Fruit fly (Drosophila melanogaster) whole organism, prepupa: ENCODE results near the gene CG7191.

Experiments
- CG11902 ChIP-seq: fragments of 200-800 bp; sonication (Bioruptor generic); optimal IDR thresholded peaks from 3 replicates; lab custom pipeline; 2016; ENCODE audit warnings: missing biosample characterization, missing genetic modification characterization
- achi ChIP-seq: fragments of 200-800 bp; sonication (Bioruptor generic); optimal IDR thresholded peaks from 3 replicates; lab custom pipeline; 2016; ENCODE audit warnings: missing biosample characterization, missing genetic modification characterization
- acj6 ChIP-seq: fragments of 200-800 bp; sonication (Bioruptor generic); optimal IDR thresholded peaks from 3 replicates; lab custom pipeline; 2016; ENCODE audit warnings: missing biosample characterization, missing genetic modification characterization
- ss ChIP-seq, 2 experiments: fragments of 200-800 bp; sonication (Bioruptor generic); optimal IDR thresholded peaks; 2 replicates in 1 of 2; 3 replicates in 1 of 2; lab custom pipeline; 2017 to 2018; ENCODE audit warnings: mild to moderate bottlenecking in 2 of 2, missing biosample characterization in 2 of 2, missing genetic modification characterization in 2 of 2, moderate library complexity in 1 of 2

DNA sequence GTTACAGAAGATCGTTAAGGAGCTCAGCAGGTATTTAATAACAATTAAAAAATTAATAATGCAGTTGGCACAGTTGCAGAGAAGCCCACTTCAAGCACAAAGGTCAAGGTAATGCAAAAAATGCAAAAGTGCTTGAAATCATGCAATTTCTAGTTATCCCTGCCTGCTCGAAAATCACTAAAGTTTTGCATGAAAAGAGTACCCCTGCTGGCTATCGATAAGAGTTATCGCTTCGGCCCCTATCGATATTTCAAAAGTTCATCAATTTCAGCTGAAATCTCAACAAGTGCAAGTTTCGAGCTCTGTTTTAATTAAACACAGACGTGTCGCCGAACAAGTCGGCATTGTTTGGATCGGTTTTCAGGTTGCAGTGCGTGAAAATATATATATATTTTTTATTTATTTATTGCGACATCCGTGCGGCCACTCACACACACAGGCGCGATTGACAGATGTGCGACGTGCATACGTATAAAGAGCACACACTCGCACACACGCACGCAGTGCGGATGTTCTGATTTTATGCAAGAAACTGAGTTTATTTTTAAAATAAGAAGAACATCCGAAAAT is 53.9 kb downstream of the CG7191 start:
- TF ChIP-seq acj6 (GFP tag; lab: Kevin White, UChicago) (peak; percentile 28), CG11902 (GFP tag; lab: Kevin White, UChicago) (peak; percentile 8), ss (GFP tag; optimal IDR thresholded peaks at IDR 0.05; lab: Kevin White, UChicago) (peak; percentile 36 to 63), achi (GFP tag; lab: Kevin White, UChicago) (peak; percentile 52)
